Worm (Caenorhabditis elegans): ENCODE data around the gene ZK285.2.

Gene ZK285.2

DNA sequence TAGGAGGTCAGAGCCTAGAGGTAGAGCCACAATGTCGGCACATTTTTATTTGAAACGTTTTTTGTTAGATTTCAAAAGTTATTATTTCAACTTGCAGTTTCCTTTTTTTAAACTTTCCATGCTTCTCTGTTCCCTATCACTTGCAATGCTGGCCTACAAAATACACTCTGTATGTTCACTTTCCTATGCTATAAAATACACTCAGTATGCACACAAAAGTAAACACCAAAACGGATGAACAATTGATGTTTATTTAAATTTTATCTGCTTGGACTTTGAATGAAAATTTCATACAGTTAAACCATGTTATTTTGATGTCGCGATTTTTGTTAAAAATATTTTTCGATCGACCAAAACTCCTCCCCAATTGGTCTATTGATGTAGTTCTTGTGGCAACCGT, 34.0 kb downstream of the ZK285.2 start:
- TF ChIP-seq flh-1 (GFP tag; optimal IDR thresholded peaks at IDR 0.05) (no peak), nhr-28 (tag; optimal IDR thresholded peaks at IDR 0.05) (no peak), unc-62 (GFP tag; optimal IDR thresholded peaks at IDR 0.05) (no peak), sem-2 (GFP tag; optimal IDR thresholded peaks at IDR 0.05) (no peak), nhr-2 (tag; optimal IDR thresholded peaks at IDR 0.05) (no peak), ceh-39 (tag; optimal IDR thresholded peaks at IDR 0.05) (no peak), cnd-1 (tag; optimal IDR thresholded peaks at IDR 0.05) (no peak), ceh-43 (GFP tag; optimal IDR thresholded peaks at IDR 0.05) (no peak), ztf-11 (tag; optimal IDR thresholded peaks at IDR 0.05) (no peak)

DNA sequence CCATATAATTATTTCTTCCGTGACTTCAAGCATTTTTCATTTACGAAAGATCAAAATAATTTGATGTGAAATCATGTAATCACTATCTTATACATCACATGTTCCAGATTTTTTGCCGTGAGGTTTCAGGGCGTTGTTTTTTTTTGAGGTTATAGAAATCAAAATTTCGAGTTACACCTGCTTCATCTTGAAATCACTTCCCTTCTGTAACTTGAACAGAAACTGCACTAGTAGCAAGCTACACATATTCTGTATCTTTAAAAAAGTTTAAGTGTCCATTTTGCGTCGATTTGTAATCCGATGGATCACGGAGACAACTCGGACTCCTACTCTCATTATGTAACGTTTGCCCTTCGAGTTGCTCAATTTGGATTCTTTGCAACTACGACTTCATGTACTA, 44.0 kb downstream of the ZK285.2 start, which contains the start of gene F22B8.3:
Gene F22B8.3 (plus strand): TSS at position 301 of the 400 bp plus-strand sequence.
- TF ChIP-seq lsy-2 (tag; optimal IDR thresholded peaks at IDR 0.05) (no peak), elt-1 (tag; optimal IDR thresholded peaks at IDR 0.05; ENCODE audit: borderline replicate concordance, insufficient read depth) (no peak), unc-39 (tag; optimal IDR thresholded peaks at IDR 0.05) (no peak), mls-2 (tag; optimal IDR thresholded peaks at IDR 0.05) (no peak), blmp-1 (tag; optimal IDR thresholded peaks at IDR 0.05) (no peak), sptf-1 (tag; optimal IDR thresholded peaks at IDR 0.05) (no peak), nhr-237 (tag; optimal IDR thresholded peaks at IDR 0.05) (no peak), lin-13 (tag; optimal IDR thresholded peaks at IDR 0.05) (no peak), ham-2 (GFP tag; optimal IDR thresholded peaks at IDR 0.05) (no peak), cnd-1 (tag; optimal IDR thresholded peaks at IDR 0.05) (no peak), ces-1 (GFP tag; optimal IDR thresholded peaks at IDR 0.05) (no peak), zip-8 (tag; optimal IDR thresholded peaks at IDR 0.05) (no peak), ceh-83 (GFP tag; optimal IDR thresholded peaks at IDR 0.05) (no peak), sem-2 (GFP tag; optimal IDR thresholded peaks at IDR 0.05) (no peak), ceh-43 (GFP tag; optimal IDR thresholded peaks at IDR 0.05) (no peak), nhr-2 (tag; optimal IDR thresholded peaks at IDR 0.05) (no peak)

DNA sequence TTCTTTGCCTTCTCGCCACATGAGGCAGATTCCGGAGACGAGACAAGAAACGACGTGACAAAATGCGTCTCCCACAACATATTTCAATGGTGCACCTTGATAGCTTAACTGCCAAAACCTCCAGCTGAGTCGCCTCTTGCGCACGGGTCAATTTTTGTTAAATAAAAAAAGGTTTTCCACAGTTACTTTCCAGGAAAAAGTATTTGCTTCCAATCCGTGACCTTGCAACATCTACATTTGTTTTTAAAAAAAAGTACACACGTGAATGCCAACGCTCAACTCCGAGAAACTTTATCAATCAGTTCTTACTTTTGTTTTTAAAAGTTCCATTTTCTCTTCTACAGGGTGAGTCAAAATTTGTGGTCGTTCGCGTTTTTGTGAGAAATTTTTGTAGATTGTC, 47.6 kb downstream of the ZK285.2 start, which contains the start of gene F22B8.7:
Gene F22B8.7 (plus strand): TSS at position 301 of the 400 bp plus-strand sequence.
- TF ChIP-seq mab-5 (tag; optimal IDR thresholded peaks at IDR 0.05) (no peak), ceh-43 (GFP tag; optimal IDR thresholded peaks at IDR 0.05) (no peak), nhr-28 (tag; optimal IDR thresholded peaks at IDR 0.05) (no peak), blmp-1 (tag; optimal IDR thresholded peaks at IDR 0.05) (no peak), ham-2 (GFP tag; optimal IDR thresholded peaks at IDR 0.05) (no peak), sem-2 (GFP tag; optimal IDR thresholded peaks at IDR 0.05) (no peak), lsy-2 (tag; optimal IDR thresholded peaks at IDR 0.05) (no peak), ces-1 (GFP tag; optimal IDR thresholded peaks at IDR 0.05) (no peak), drap-1 (GFP tag; optimal IDR thresholded peaks at IDR 0.05) (no peak), elt-3 (tag; optimal IDR thresholded peaks at IDR 0.05) (no peak), unc-62 (GFP tag; optimal IDR thresholded peaks at IDR 0.05) (no peak), unc-120 (tag; optimal IDR thresholded peaks at IDR 0.05; ENCODE audit: poor library complexity, severe bottlenecking) (no peak), nhr-12 (tag; optimal IDR thresholded peaks at IDR 0.05) (no peak)

DNA sequence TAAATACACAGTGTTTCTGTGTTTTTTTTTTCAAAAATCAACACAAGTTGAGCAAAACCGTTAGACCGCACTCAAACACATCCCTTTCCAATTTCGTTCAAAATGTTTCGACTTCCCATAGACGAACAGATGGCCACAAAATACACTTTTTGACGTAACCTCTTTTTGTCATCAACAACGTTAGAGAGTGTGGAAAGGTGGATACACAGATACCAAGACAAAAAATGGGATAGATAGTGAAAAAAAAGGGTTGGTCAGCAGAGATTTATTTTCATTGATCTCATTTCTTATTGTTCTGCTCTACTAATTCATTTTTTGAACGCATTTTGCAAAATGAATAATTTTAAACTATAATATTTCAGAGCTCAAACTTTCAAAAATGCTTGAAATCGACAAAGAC, 48.2 kb downstream of the ZK285.2 start:
- no peak for TF ChIP-seq mab-5 (tag; optimal IDR thresholded peaks at IDR 0.05)
- no peak for TF ChIP-seq tbx-8 (GFP tag; optimal IDR thresholded peaks at IDR 0.05)
- peak; percentile 5 for TF ChIP-seq zip-8 (tag; optimal IDR thresholded peaks at IDR 0.05)
- TF ChIP-seq cnd-1 (tag; optimal IDR thresholded peaks at IDR 0.05): peak; percentile 64
